Worm (Caenorhabditis elegans) whole organism, L2 larva: ENCODE data around the gene msp-64.
"Not testable (repeated sequence)": the region's sequence is repeated elsewhere in the genome, so short reads cannot be mapped to it uniquely, and the experiment has no call there.

Source experiments
- C34F6.9 ChIP-seq: fragments of 150-350 bp; optimal IDR thresholded peaks from 2 replicates; lab custom pipeline; 2014; ENCODE audit warnings: missing biosample characterization, missing genetic modification characterization
- aly-2 ChIP-seq: fragments of 150-350 bp; optimal IDR thresholded peaks from 2 replicates; lab custom pipeline; 2014; ENCODE audit warnings: missing biosample characterization, missing genetic modification characterization
- ama-1 ChIP-seq: fragments of 150-350 bp; optimal IDR thresholded peaks from 2 replicates; lab custom pipeline; 2018; ENCODE audit warnings: inconsistent platforms
- ceh-16 ChIP-seq: fragments of 150-350 bp; optimal IDR thresholded peaks from 2 replicates; lab custom pipeline; 2014; ENCODE audit warnings: missing biosample characterization, missing genetic modification characterization
- elt-3 ChIP-seq: sonication (generic microtip); optimal IDR thresholded peaks from 2 replicates; lab custom pipeline; 2017; ENCODE audit warnings: missing biosample characterization, missing genetic modification characterization
- lin-11 ChIP-seq: fragments of 150-350 bp; sonication (generic microtip); optimal IDR thresholded peaks from 2 replicates; lab custom pipeline; 2014; ENCODE audit warnings: missing biosample characterization, missing genetic modification characterization, inconsistent platforms, mixed read lengths
- lin-13 ChIP-seq: fragments of 150-350 bp; optimal IDR thresholded peaks from 2 replicates; lab custom pipeline; 2014; ENCODE audit warnings: missing biosample characterization, missing genetic modification reagents, missing genetic modification characterization
- mdl-1 ChIP-seq, 2 experiments: fragments of 150-350 bp in 1 of 2; sonication (generic microtip) in 1 of 2; optimal IDR thresholded peaks; 2 replicates each; lab custom pipeline; 2017; ENCODE audit warnings: missing biosample characterization in 2 of 2, missing genetic modification characterization in 2 of 2
- nhr-11 ChIP-seq: fragments of 150-350 bp; optimal IDR thresholded peaks from 2 replicates; lab custom pipeline; 2014; ENCODE audit warnings: missing biosample characterization, missing genetic modification characterization
- nhr-129 ChIP-seq: fragments of 150-350 bp; optimal IDR thresholded peaks from 2 replicates; lab custom pipeline; 2014; ENCODE audit warnings: missing biosample characterization, missing genetic modification characterization
- nhr-21 ChIP-seq: fragments of 150-350 bp; optimal IDR thresholded peaks from 2 replicates; lab custom pipeline; 2014; ENCODE audit warnings: missing biosample characterization, missing genetic modification characterization
- nhr-25 ChIP-seq: fragments of 150-350 bp; sonication (generic microtip); optimal IDR thresholded peaks from 3 replicates; lab custom pipeline; 2014; ENCODE audit warnings: missing biosample characterization, missing genetic modification characterization

ce11 chrII:5815382-5815781, 5.3 kb upstream of the msp-64 start, which contains the start of gene wago-5:
- TF ChIP-seq lin-13; mdl-1 (tag; optimal IDR thresholded peaks at IDR 0.05; lab: Kevin White, UChicago); ceh-16 (tag; lab: Kevin White, UChicago); elt-3 (tag; lab: Kevin White, UChicago); nhr-25 (tag; lab: Kevin White, UChicago); nhr-21 (tag; lab: Kevin White, UChicago); nhr-11 (tag; lab: Kevin White, UChicago); C34F6.9 (tag; lab: Kevin White, UChicago); nhr-129 (tag; lab: Kevin White, UChicago); aly-2; lin-11; ama-1 (lab: Kevin White, UChicago): not testable (repeated sequence)
